Fruit fly (Drosophila melanogaster) whole organism, embryonic: ENCODE results near the gene CG15283.

Experiments
- Atf6 ChIP-seq: fragments of 200-800 bp; sonication (Bioruptor generic); IDR thresholded peaks from 2 replicates; pipeline ENCODE4 v1.3.6; 2022; ENCODE audit warnings: missing biosample characterization, missing genetic modification characterization
- B-H2 ChIP-seq: fragments of 200-800 bp; sonication (Bioruptor generic); optimal IDR thresholded peaks from 2 replicates; lab custom pipeline; 2018; ENCODE audit warnings: missing biosample characterization, mild to moderate bottlenecking, missing genetic modification characterization
- CG12071 ChIP-seq: fragments of 200-800 bp; sonication (Bioruptor generic); optimal IDR thresholded peaks from 3 replicates; lab custom pipeline; 2018; ENCODE audit warnings: missing biosample characterization, mild to moderate bottlenecking, missing genetic modification characterization
- CG12155 ChIP-seq: fragments of 200-800 bp; sonication (Bioruptor generic); optimal IDR thresholded peaks from 3 replicates; lab custom pipeline; 2016; ENCODE audit warnings: missing biosample characterization, missing genetic modification characterization
- CG12769 ChIP-seq: fragments of 200-800 bp; sonication (Bioruptor generic); optimal IDR thresholded peaks from 2 replicates; lab custom pipeline; 2019; ENCODE audit warnings: missing biosample characterization, mild to moderate bottlenecking, missing genetic modification characterization, moderate library complexity
- CG13894 ChIP-seq: fragments of 200-800 bp; sonication (Bioruptor generic); optimal IDR thresholded peaks from 3 replicates; lab custom pipeline; 2018; ENCODE audit warnings: missing biosample characterization, mild to moderate bottlenecking, missing genetic modification characterization, moderate library complexity
- CG14710 ChIP-seq: fragments of 200-800 bp; sonication (Bioruptor generic); optimal IDR thresholded peaks from 3 replicates; lab custom pipeline; 2019; ENCODE audit warnings: missing biosample characterization, mild to moderate bottlenecking, missing genetic modification characterization, moderate library complexity
- CG14965 ChIP-seq: fragments of 200-800 bp; sonication (Bioruptor generic); optimal IDR thresholded peaks from 2 replicates; lab custom pipeline; 2016; ENCODE audit warnings: missing biosample characterization, missing genetic modification characterization, borderline replicate concordance
- CG15073 ChIP-seq: fragments of 200-800 bp; sonication (Bioruptor generic); optimal IDR thresholded peaks from 2 replicates; lab custom pipeline; 2016; ENCODE audit warnings: missing biosample characterization, missing genetic modification characterization
- CG17612 ChIP-seq: fragments of 200-800 bp; sonication (Bioruptor generic); IDR thresholded peaks from 2 replicates; pipeline ENCODE4 v1.3.6; 2022; ENCODE audit warnings: missing biosample characterization, missing genetic modification characterization
- CG2712 ChIP-seq: fragments of 200-800 bp; optimal IDR thresholded peaks from 3 replicates; lab custom pipeline; 2019; ENCODE audit warnings: missing biosample characterization, mild to moderate bottlenecking, missing genetic modification characterization, moderate library complexity
- CG31224 ChIP-seq: fragments of 200-800 bp; sonication (Bioruptor generic); IDR thresholded peaks from 2 replicates; pipeline ENCODE4 v1.3.6; 2022; ENCODE audit warnings: missing biosample characterization, missing genetic modification characterization
- CG31441 ChIP-seq: fragments of 200-800 bp; sonication (Bioruptor generic); IDR thresholded peaks from 2 replicates; pipeline ENCODE4 v1.3.6; 2022; ENCODE audit warnings: missing biosample characterization, missing genetic modification characterization
- CG32767 ChIP-seq: fragments of 200-800 bp; sonication (Bioruptor generic); IDR thresholded peaks from 2 replicates; pipeline ENCODE4 v1.3.6; 2022; ENCODE audit warnings: missing biosample characterization, missing genetic modification characterization
- CG33557 ChIP-seq: fragments of 200-800 bp; sonication (Bioruptor generic); optimal IDR thresholded peaks from 2 replicates; lab custom pipeline; 2019; ENCODE audit warnings: missing biosample characterization, mild to moderate bottlenecking, missing genetic modification characterization, moderate library complexity
- CG34224 ChIP-seq: fragments of 200-800 bp; sonication (Bioruptor generic); IDR thresholded peaks from 3 replicates; pipeline ENCODE4 v1.3.6; 2022; ENCODE audit warnings: missing biosample characterization, missing genetic modification characterization; ENCODE audit not compliant: partially characterized antibody
- CG4424 ChIP-seq: fragments of 200-800 bp; sonication (Bioruptor generic); optimal IDR thresholded peaks from 3 replicates; lab custom pipeline; 2016; ENCODE audit warnings: missing biosample characterization, missing genetic modification characterization
- CG4730 ChIP-seq: fragments of 200-800 bp; sonication (Bioruptor generic); IDR thresholded peaks from 2 replicates; pipeline ENCODE4 v1.3.6; 2022; ENCODE audit warnings: missing biosample characterization, missing genetic modification characterization
- CG4854 ChIP-seq: fragments of 200-800 bp; sonication (Bioruptor generic); optimal IDR thresholded peaks from 2 replicates; lab custom pipeline; 2016; ENCODE audit warnings: missing biosample characterization, missing genetic modification characterization, inconsistent platforms
- CG6254 ChIP-seq: fragments of 200-800 bp; sonication (Bioruptor generic); optimal IDR thresholded peaks from 3 replicates; lab custom pipeline; 2017; ENCODE audit warnings: mild to moderate bottlenecking, missing biosample characterization, missing genetic modification reagents, missing genetic modification characterization
- CG7839 ChIP-seq: fragments of 200-800 bp; sonication (Bioruptor generic); optimal IDR thresholded peaks from 3 replicates; lab custom pipeline; 2018; ENCODE audit warnings: missing biosample characterization, mild to moderate bottlenecking, missing genetic modification characterization, moderate library complexity
- CG9797 ChIP-seq: fragments of 200-800 bp; sonication (Bioruptor generic); optimal IDR thresholded peaks from 3 replicates; lab custom pipeline; 2018; ENCODE audit warnings: missing biosample characterization, mild to moderate bottlenecking, missing genetic modification characterization
- CTCF ChIP-seq: fragments of 200-800 bp; sonication (Bioruptor generic); optimal IDR thresholded peaks from 2 replicates; lab custom pipeline; 2017; ENCODE audit warnings: missing biosample characterization, mild to moderate bottlenecking, missing genetic modification characterization, moderate library complexity
- Ets65A ChIP-seq: fragments of 200-800 bp; sonication (Bioruptor generic); peaks from one replicate; lab custom pipeline; 2016; ENCODE audit warnings: missing biosample characterization, missing genetic modification characterization
- Fer1 ChIP-seq: fragments of 200-800 bp; sonication (Bioruptor generic); optimal IDR thresholded peaks from 2 replicates; lab custom pipeline; 2017; ENCODE audit warnings: missing biosample characterization, mild to moderate bottlenecking, missing genetic modification characterization
- HLH54F ChIP-seq: fragments of 200-800 bp; sonication (Bioruptor generic); optimal IDR thresholded peaks from 3 replicates; lab custom pipeline; 2016; ENCODE audit warnings: missing biosample characterization, missing genetic modification characterization
- MBD-R2 ChIP-seq: fragments of 200-800 bp; sonication (Bioruptor generic); IDR thresholded peaks from 2 replicates; pipeline ENCODE4 v1.3.6; 2022; ENCODE audit warnings: missing biosample characterization, missing genetic modification characterization
- Opbp ChIP-seq: fragments of 200-800 bp; sonication (Bioruptor generic); IDR thresholded peaks from 3 replicates; pipeline ENCODE4 v1.3.6; 2022; ENCODE audit warnings: missing biosample characterization, missing genetic modification characterization; ENCODE audit not compliant: partially characterized antibody
- Ravus ChIP-seq: fragments of 200-800 bp; sonication (Bioruptor generic); IDR thresholded peaks from 2 replicates; pipeline ENCODE4 v1.3.6; 2022; ENCODE audit warnings: missing biosample characterization, missing genetic modification characterization
- Rfx ChIP-seq: fragments of 200-800 bp; sonication (Bioruptor generic); IDR thresholded peaks from 2 replicates; pipeline ENCODE4 v1.3.6; 2022; ENCODE audit warnings: missing biosample characterization, missing genetic modification characterization
- Sin3A ChIP-seq: fragments of >200 bp; optimal IDR thresholded peaks from 2 replicates; lab custom pipeline; 2018
- Sox100B ChIP-seq: fragments of 200-800 bp; sonication (Bioruptor generic); optimal IDR thresholded peaks from 3 replicates; lab custom pipeline; 2018; ENCODE audit warnings: missing biosample characterization, mild to moderate bottlenecking, missing genetic modification characterization
- aop ChIP-seq: fragments of 200-800 bp; sonication (Bioruptor generic); IDR thresholded peaks from 2 replicates; pipeline ENCODE4 v1.3.6; 2022; ENCODE audit warnings: missing biosample characterization, missing genetic modification characterization
- dmrt99B ChIP-seq: fragments of 200-800 bp; sonication (Bioruptor generic); optimal IDR thresholded peaks from 2 replicates; lab custom pipeline; 2018; ENCODE audit warnings: missing biosample characterization, mild to moderate bottlenecking, missing genetic modification characterization, moderate library complexity
- eyg ChIP-seq: fragments of 200-800 bp; sonication (Bioruptor generic); optimal IDR thresholded peaks from 3 replicates; lab custom pipeline; 2016; ENCODE audit warnings: missing biosample characterization, missing genetic modification characterization
- fd102C ChIP-seq: fragments of 200-800 bp; sonication (Bioruptor generic); optimal IDR thresholded peaks from 2 replicates; lab custom pipeline; 2018; ENCODE audit warnings: missing biosample characterization, mild to moderate bottlenecking, missing genetic modification characterization, moderate library complexity
- fd3F ChIP-seq: fragments of 200-800 bp; sonication (Bioruptor generic); optimal IDR thresholded peaks from 2 replicates; lab custom pipeline; 2018; ENCODE audit warnings: missing biosample characterization, mild to moderate bottlenecking, missing genetic modification characterization, moderate library complexity
- grau ChIP-seq: fragments of 200-800 bp; optimal IDR thresholded peaks from 3 replicates; lab custom pipeline; 2019; ENCODE audit warnings: missing biosample characterization, mild to moderate bottlenecking, missing genetic modification characterization, moderate library complexity
- gt ChIP-seq: fragments of 200-800 bp; sonication (Bioruptor generic); IDR thresholded peaks from 2 replicates; pipeline ENCODE4 v1.3.6; 2022; ENCODE audit warnings: missing biosample characterization, missing genetic modification characterization
- hkb ChIP-seq, 2 experiments: fragments of 200-800 bp in 1 of 2; fragments of >200 bp in 1 of 2; sonication (Bioruptor generic) in 1 of 2; IDR thresholded peaks in 1 of 2; optimal IDR thresholded peaks in 1 of 2; 2 replicates each; pipeline versions ENCODE4 v1.3.6 to Lab custom; 2017 to 2022; ENCODE audit warnings: missing biosample characterization in 1 of 2, missing genetic modification characterization in 1 of 2
- lmd ChIP-seq: fragments of 200-800 bp; sonication (Bioruptor generic); IDR thresholded peaks from 2 replicates; pipeline ENCODE4 v1.3.6; 2022; ENCODE audit warnings: missing biosample characterization, missing genetic modification characterization
- oc ChIP-seq: fragments of 200-800 bp; sonication (Bioruptor generic); optimal IDR thresholded peaks from 2 replicates; lab custom pipeline; 2018; ENCODE audit warnings: missing biosample characterization, mild to moderate bottlenecking, missing genetic modification characterization, moderate library complexity
- onecut ChIP-seq: fragments of 200-800 bp; sonication (Bioruptor generic); IDR thresholded peaks from 2 replicates; pipeline ENCODE4 v1.3.6; 2022; ENCODE audit warnings: missing biosample characterization, missing genetic modification characterization
- pros ChIP-seq: fragments of 200-800 bp; sonication (Bioruptor generic); optimal IDR thresholded peaks from 3 replicates; lab custom pipeline; 2019; ENCODE audit warnings: missing biosample characterization, mild to moderate bottlenecking, missing genetic modification characterization, moderate library complexity
- pzg ChIP-seq: fragments of 200-800 bp; sonication (Bioruptor generic); optimal IDR thresholded peaks from 3 replicates; lab custom pipeline; 2018; ENCODE audit warnings: missing biosample characterization, mild to moderate bottlenecking, missing genetic modification characterization, moderate library complexity
- run ChIP-seq: fragments of 200-800 bp; sonication (Bioruptor generic); optimal IDR thresholded peaks from 3 replicates; lab custom pipeline; 2018; ENCODE audit warnings: missing biosample characterization, mild to moderate bottlenecking, missing genetic modification characterization
- shn ChIP-seq: fragments of 200-800 bp; sonication (Bioruptor generic); optimal IDR thresholded peaks from 3 replicates; lab custom pipeline; 2016; ENCODE audit warnings: missing biosample characterization, missing genetic modification characterization
- sna ChIP-seq: fragments of 200-800 bp; sonication (Bioruptor generic); IDR thresholded peaks from 2 replicates; pipeline ENCODE4 v1.3.6; 2022; ENCODE audit warnings: missing biosample characterization, missing genetic modification characterization; ENCODE audit not compliant: partially characterized antibody
- ssp ChIP-seq: fragments of 200-800 bp; sonication (Bioruptor generic); IDR thresholded peaks from 2 replicates; pipeline ENCODE4 v1.3.6; 2022; ENCODE audit warnings: missing biosample characterization, missing genetic modification characterization
- stwl ChIP-seq: fragments of 200-800 bp; sonication (Bioruptor generic); optimal IDR thresholded peaks from 3 replicates; lab custom pipeline; 2018; ENCODE audit warnings: missing biosample characterization, mild to moderate bottlenecking, missing genetic modification characterization, moderate library complexity
- tio ChIP-seq: fragments of 200-800 bp; sonication (Bioruptor generic); optimal IDR thresholded peaks from 2 replicates; lab custom pipeline; 2017; ENCODE audit warnings: missing biosample characterization, missing genetic modification characterization, inconsistent platforms
- zf30C ChIP-seq: fragments of 200-800 bp; sonication (Bioruptor generic); optimal IDR thresholded peaks from 3 replicates; lab custom pipeline; 2018; ENCODE audit warnings: missing biosample characterization, mild to moderate bottlenecking, missing genetic modification characterization

The CG15283 gene

DNA sequence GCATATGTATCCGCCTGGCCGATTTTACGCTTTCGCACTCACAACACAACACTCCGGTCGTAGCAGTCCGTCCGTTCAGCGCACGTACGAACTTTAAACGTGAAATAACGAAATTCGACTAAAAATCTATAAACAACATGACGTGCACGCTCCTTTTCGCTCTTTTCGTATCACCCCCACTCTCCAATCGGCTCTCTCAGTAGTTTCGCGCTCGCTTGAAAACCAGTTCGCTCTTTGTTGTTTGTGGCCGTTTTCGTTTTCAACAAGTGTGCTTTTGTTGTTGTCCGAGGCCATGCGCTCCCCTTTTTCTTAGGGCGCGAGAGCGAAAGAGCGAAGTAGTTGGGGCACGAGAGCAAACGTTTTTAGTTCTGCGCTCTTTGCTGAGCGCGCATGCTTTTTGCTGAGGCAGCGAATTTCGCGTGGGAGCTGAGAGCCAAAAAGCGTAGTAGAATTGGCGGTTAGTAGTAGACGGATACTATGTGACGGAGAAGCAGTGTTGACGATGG is 41.2 kb downstream of the CG15283 start, which contains the start of gene elB (continued):
- no peak for TF ChIP-seq fd3F (GFP tag; lab: Kevin White, UChicago)
- TF ChIP-seq zf30C (GFP tag; lab: Kevin White, UChicago) = no peak
- no peak for TF ChIP-seq HLH54F
- TF ChIP-seq CG12071 (GFP tag; lab: Kevin White, UChicago) = no peak
- no peak for TF ChIP-seq hkb (optimal IDR thresholded peaks at IDR 0.05; lab: Kevin White, UChicago)
- peak; percentile 56 for TF ChIP-seq hkb (GFP tag; IDR thresholded peaks at IDR 0.05; lab: Robert Waterston, UW)
- TF ChIP-seq lmd = no peak
- TF ChIP-seq CG31224 (GFP tag; lab: Robert Waterston, UW) = no peak
- TF ChIP-seq MBD-R2 (GFP tag; lab: Robert Waterston, UW) = no peak
- no peak for TF ChIP-seq Ets65A
- no peak for TF ChIP-seq Sin3A (lab: Kevin White, UChicago)
- TF ChIP-seq CG4424 = peak; percentile 95
- TF ChIP-seq eyg = no peak
- TF ChIP-seq CG12769 (tag; lab: Kevin White, UChicago) = no peak
- no peak for TF ChIP-seq pzg
- TF ChIP-seq Fer1 (GFP tag; lab: Kevin White, UChicago) = peak; percentile 45
- TF ChIP-seq CG2712 (tag; lab: Kevin White, UChicago) = no peak
- TF ChIP-seq CG34224 (GFP tag; lab: Robert Waterston, UW) = peak; percentile 86
- no peak for TF ChIP-seq CG33557
- TF ChIP-seq aop (GFP tag; lab: Robert Waterston, UW) = no peak
- TF ChIP-seq stwl (tag; lab: Kevin White, UChicago) = no peak
- TF ChIP-seq ssp (GFP tag; lab: Robert Waterston, UW) = no peak
- TF ChIP-seq dmrt99B = no peak
- TF ChIP-seq CG15073 (GFP tag; lab: Kevin White, UChicago) = no peak
- no peak for TF ChIP-seq run (tag; lab: Kevin White, UChicago)
- no peak for TF ChIP-seq tio (GFP tag; lab: Kevin White, UChicago)
- TF ChIP-seq fd102C (GFP tag; lab: Kevin White, UChicago) = no peak
- no peak for TF ChIP-seq shn (GFP tag; lab: Kevin White, UChicago)
- no peak for TF ChIP-seq CG17612
- TF ChIP-seq CG32767 (GFP tag; lab: Robert Waterston, UW) = no peak; the same call in 1 of the 2 replicates
- TF ChIP-seq gt (GFP tag; lab: Robert Waterston, UW) = no peak
- no peak for TF ChIP-seq oc (tag; lab: Kevin White, UChicago)
- 0 out of 2 replicates have a peak, but pooled peaks have one; percentile 16 for TF ChIP-seq Rfx (GFP tag; lab: Robert Waterston, UW)
- no peak for TF ChIP-seq Opbp (GFP tag; lab: Robert Waterston, UW)
- TF ChIP-seq CG13894 (tag; lab: Kevin White, UChicago) = no peak
- no peak for TF ChIP-seq Ravus (GFP tag; lab: Robert Waterston, UW)
- TF ChIP-seq Atf6 (GFP tag; lab: Robert Waterston, UW) = peak; percentile 53; the same call in 1 of the 2 replicates
- no peak for TF ChIP-seq CTCF (GFP tag; lab: Kevin White, UChicago)
- TF ChIP-seq CG9797 (GFP tag; lab: Kevin White, UChicago) = no peak
- TF ChIP-seq CG12155 (GFP tag; lab: Kevin White, UChicago) = no peak
- peak; percentile 70 for TF ChIP-seq sna (GFP tag; lab: Robert Waterston, UW)
- no peak for TF ChIP-seq Sox100B
- no peak for TF ChIP-seq CG6254
- TF ChIP-seq CG4730 (GFP tag; lab: Robert Waterston, UW) = no peak
- TF ChIP-seq CG4854 (GFP tag; lab: Kevin White, UChicago) = no peak
- peak; percentile 80 for TF ChIP-seq onecut (GFP tag; lab: Robert Waterston, UW)
- TF ChIP-seq grau (tag; lab: Kevin White, UChicago) = no peak
- peak; percentile 8 for TF ChIP-seq pros (GFP tag; lab: Kevin White, UChicago)
- TF ChIP-seq CG31441 = no peak
- no peak for TF ChIP-seq CG14965 (GFP tag; lab: Kevin White, UChicago)
- peak; percentile 15 for TF ChIP-seq B-H2 (GFP tag; lab: Kevin White, UChicago)
- TF ChIP-seq CG7839 = no peak
- TF ChIP-seq CG14710 (tag; lab: Kevin White, UChicago) = no peak
